Worm (Caenorhabditis elegans) whole organism, young adult: ENCODE measurements around the gene rab-39.

Source experiments
- mes-4 ChIP-seq: sonication (generic microtip); optimal IDR thresholded peaks from 2 replicates; lab custom pipeline; 2016; ENCODE audit warnings: missing genotype, missing genetic modification characterization, missing compliant biosample characterization
- nhr-80 ChIP-seq: sonication (generic microtip); optimal IDR thresholded peaks from 2 replicates; lab custom pipeline; 2016; ENCODE audit warnings: missing genetic modification characterization, missing compliant biosample characterization

DNA sequence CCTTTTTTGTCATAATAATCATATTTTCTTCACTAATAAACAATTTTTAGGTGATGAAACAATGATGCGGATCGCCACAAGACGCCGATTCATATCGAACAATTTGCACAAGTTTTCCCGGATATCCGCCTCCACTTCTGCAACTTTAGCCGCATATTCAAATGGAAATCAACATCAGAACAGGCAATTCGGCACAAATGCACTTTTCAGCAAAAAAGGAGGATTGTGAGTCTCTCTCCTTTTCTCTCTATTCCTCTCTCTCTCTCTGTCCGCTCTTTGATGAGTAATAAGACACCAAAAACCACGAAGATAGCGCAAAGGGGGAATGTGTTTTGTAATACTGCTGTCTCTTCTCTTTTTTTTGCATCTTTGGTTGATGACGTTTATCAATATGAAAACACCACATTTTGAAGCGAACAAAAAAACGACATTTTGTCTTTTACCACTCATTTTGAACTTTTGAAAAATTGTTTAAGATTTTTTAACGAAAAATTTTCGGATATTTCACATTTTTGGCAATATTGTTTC is 2.2 kb upstream of the rab-39 start, which contains the start of gene eat-3:
- TF ChIP-seq nhr-80 (tag; lab: Kevin White, UChicago): no peak
- no peak for TF ChIP-seq mes-4
